Fruit fly (Drosophila melanogaster): Measurements from ENCODE around the gene trem.
A peak's percentile ranks its signal among the peaks of the same experiment; 100 is the strongest.

trem gene

DNA sequence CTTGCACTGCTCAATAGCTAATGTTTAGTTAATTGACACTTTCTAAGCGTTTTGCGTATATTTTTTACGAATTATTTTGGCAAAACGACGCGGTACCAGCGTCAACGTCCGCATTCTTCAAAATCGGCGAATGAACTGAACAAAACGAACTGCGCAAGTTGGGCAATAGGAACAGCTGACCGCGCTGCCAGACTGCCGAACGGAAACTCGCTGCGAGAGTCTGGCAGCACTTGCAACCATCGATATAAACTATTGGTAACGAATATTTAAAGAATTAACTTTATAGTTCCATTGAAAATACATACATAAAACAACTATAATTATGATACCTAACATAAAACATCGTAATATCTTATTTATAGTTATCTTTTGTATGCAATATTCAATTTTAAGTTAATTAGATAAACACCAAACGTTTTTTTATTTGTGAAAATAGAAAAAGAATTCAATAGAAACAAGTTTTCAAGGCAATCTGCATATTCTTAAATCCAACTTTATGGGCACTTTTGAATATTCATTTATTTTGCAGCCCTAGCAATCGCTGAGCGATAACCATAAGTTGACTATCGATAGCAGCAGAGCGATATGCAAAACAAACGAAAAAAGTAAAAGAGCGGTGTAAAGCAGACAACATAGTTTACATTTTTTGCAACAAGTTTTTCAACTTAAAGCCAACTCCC lies 22.6 kb downstream of the trem start, which contains the start of the genes Hs6st and MED25:
Hs6st (minus strand) TSS at position 141 of the 680 bp plus-strand sequence.
MED25 (plus strand) TSS at position 576 of the 680 bp plus-strand sequence.
- TF ChIP-seq CG17801 (GFP tag; optimal IDR thresholded peaks at IDR 0.05; ENCODE audit: partially characterized antibody): peak; percentile 81

DNA sequence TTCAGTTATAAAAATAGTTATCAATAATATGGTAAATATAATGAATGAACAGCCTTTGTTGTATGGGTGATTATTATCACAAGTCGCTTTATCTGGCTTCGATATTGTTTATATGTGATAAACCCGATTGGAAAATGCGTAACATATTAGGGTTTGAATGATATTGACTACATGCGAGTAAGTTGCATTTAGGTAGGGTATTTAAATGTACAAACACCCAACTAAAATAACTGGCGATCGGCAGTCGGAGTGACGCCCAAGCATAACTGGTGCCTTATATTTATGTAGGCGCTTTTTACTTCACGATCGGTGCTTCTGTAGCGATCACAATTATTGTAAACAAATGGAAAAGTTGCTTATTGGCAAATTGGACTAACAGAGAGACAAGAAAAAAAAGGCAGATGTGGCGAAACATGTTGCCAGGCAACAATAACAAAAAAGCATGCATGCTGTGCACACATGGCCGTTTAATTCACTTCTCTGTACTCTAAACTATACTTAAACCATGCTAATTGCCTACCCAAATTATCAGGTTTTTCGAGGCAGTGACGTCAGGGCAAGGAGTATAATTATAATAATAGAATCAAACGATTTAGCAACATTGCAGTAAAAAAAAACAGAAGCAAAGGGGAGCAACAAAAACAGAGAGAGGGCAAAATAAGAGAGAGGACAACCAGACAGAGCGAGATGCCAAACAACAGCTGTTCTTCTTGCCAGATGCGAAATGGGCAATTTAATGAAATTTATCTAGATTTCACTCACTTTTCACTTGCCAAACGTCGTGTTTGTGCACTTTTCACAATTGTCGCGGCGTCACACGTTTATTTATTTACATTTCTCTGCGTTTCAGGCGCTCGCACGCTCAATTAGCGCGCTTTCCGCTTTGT lies 23.5 kb downstream of the trem start:
- no peak for TF ChIP-seq CG17801 (GFP tag; optimal IDR thresholded peaks at IDR 0.05; ENCODE audit: partially characterized antibody)

DNA sequence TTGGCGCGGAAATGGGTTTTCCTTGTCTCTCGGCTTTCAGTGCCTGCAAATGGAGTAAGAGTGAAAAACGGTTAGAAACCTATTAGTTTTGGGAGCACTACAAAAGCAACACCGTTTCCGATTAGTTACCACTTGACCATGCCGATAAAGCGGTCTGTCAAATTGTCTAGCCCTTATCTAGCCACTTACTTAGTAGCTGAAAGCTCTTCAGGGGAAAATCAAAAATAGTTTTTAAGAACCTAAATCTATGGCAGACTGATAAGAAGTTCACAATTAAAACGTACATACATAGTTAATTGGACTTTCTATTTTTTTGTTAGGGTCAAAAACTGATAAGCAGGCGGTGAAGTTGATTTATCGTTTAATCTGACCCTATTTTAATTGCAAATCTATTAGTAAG lies 24.5 kb downstream of the trem start:
- no peak for TF ChIP-seq CG17801 (GFP tag; optimal IDR thresholded peaks at IDR 0.05; ENCODE audit: partially characterized antibody)

DNA sequence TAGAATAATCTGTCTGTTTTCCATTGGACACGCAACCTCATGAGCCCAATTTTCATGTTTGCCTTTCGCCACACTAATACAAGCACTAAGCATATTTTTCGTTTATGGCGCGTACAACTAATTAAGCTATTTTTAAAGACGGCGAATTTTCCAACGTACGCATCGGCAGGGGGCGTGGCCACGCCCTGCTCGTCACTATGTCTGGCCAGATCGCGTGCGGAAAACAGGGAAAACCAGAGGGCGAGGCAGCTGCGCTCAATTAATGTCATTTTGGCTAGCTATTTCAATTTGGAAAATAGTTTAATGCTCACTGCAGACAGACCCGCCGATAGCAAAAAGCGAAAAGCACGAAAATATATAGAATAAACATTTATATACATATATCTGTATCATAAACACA lies 26.4 kb downstream of the trem start:
- TF ChIP-seq CG17801 (GFP tag; optimal IDR thresholded peaks at IDR 0.05; ENCODE audit: partially characterized antibody): no peak

DNA sequence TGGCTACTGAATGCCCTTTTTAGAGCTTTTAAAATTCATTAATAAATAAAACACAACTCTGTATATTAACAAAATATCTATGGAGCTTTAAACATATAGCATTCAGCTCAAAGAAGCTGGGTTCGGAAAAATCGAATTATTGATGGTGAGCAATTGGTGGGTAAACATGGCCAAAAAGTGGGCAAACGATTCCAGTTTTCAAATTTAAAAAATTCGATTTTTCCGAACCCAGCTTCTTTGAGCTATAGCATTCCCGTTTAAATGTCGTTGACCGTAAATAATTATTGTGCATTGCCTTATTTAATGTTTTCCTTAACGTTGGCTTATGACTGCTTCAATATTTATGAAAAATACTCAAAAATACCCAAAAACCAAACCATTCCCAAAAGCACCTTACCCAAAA lies 29.5 kb downstream of the trem start:
- TF ChIP-seq CG17801 (GFP tag; optimal IDR thresholded peaks at IDR 0.05; ENCODE audit: partially characterized antibody): no peak

DNA sequence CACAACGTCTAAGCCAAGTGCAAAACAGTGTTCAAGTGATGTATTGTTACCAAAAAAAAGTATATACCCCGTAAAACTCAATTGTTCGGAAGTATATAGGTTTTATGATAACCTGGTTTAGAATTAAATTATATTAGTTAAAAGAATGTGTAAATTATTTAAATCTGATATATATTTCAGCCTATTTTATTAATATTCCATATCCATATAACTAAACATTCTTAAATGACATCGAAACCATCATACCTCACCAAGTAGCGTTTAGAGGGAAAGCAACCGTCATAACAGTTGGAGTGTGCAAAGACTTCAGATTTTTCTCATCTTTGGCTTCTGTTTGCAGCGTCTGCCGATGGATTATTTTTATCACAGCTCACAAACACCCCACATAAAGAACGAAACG lies 31.6 kb downstream of the trem start:
- peak; percentile 77 for TF ChIP-seq CG17801 (GFP tag; optimal IDR thresholded peaks at IDR 0.05; ENCODE audit: partially characterized antibody)

DNA sequence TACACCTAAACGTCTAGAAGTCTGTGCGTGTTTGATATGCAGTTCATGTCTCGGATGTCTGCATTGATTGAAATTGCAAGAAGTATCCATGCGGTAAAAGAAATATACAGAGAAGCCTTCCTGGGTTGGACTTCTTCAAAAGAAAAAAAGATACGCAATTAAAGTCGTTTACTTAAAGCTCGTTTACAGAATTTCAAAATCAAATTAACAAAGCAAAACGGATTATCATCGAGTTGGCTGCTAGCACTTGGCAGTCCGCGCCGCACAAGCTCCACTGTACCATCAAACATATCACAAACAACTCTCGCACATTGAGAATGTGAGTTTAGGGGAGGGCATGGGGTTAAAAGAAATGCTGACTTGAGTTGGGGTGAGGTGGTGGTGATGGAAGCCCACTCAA lies 32.7 kb downstream of the trem start:
- TF ChIP-seq CG17801 (GFP tag; optimal IDR thresholded peaks at IDR 0.05; ENCODE audit: partially characterized antibody): no peak

DNA sequence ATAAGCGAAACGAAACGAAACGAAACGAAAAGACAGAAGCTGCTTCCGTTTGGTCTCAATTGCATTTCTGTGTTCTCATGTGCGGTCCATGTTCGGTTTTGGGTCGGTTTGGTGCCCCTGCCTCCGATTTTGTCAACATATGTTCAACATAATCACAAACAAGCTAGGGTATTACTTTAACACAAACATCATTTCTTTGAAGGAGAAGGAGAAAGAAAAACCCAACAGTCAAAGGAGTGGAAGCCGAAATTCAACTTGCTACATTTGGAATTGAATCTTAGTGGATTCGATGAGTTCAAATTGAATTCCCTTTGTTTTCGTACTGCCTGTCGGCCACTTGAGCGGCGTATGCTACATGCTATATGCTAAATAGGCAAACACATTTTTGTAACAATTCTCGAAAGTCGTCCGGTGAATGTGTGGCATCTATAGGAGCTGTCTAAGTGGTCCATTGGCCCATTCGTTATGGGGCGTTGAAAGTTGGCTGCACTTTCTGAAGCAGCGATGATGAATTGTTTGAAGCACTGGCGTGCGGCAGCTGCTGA lies 33.5 kb downstream of the trem start:
- TF ChIP-seq CG17801 (GFP tag; optimal IDR thresholded peaks at IDR 0.05; ENCODE audit: partially characterized antibody): no peak

DNA sequence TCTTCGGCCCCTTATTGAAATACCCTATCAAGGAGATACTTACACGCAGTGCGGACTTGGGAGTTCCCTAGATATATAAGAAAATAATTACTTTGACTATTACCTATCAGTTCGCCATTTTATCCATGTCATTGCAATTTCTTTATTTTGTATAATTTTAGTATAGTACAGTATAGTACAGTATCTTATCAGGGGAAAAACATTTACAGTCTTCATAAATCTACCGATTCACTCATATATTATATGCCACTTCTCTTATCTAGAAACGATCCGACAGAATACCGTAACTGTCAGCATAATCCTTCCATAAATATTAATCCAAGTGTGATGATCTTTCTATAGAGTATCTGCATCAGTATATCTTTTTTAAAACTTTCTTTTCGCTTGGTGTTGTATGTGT lies 34.7 kb downstream of the trem start:
- TF ChIP-seq CG17801 (GFP tag; optimal IDR thresholded peaks at IDR 0.05; ENCODE audit: partially characterized antibody): no peak

DNA sequence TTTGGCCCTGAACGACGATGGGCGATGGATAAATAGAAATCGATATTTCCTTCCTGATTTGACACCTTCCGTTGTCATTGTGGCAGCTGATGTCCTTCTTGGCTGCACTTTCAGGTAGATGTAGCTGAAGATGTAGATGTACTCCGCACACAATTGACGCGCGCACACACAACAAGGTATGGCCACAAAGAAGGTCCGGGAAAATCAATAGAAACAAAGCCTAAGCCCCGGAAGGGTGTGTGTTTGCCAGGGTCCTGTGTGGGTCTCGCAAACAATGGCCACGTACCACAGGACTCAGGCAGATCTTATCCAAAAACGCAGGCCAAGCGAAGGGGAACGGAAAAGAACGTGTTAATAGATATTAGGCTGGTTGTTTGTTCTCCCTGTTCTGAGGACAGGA lies 35.7 kb downstream of the trem start:
- TF ChIP-seq CG17801 (GFP tag; optimal IDR thresholded peaks at IDR 0.05; ENCODE audit: partially characterized antibody): no peak

DNA sequence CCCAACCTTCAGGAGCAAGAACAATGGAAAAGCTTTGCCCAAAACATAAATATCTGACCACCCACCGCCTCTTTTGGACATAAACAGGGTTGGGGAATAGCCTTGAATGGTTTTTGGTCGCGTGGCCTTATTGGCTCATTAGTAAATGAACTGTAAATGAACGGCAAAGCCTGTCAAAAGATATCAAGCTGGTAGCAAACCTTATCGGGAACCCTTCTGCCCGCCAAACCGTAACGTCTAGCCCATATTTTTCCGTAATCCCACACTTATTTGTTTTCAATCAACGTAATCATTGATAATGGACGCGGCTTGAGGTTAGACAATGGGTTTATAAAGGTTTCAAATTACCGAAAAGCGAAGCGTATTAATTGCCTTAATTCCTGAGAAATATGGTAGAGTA lies 45.7 kb downstream of the trem start:
- no peak for TF ChIP-seq CG17801 (GFP tag; optimal IDR thresholded peaks at IDR 0.05; ENCODE audit: partially characterized antibody)
